Fruit fly (Drosophila melanogaster) whole organism, embryonic: ENCODE results near the gene Neurl4.

ENCODE experiments used
- Awh ChIP-seq: fragments of 200-800 bp; sonication (Bioruptor generic); IDR thresholded peaks from 2 replicates; pipeline ENCODE4, ENCODE4 v1.3.6; 2022; ENCODE audit warnings: missing biosample characterization, missing genetic modification characterization
- B-H2 ChIP-seq: fragments of 200-800 bp; sonication (Bioruptor generic); optimal IDR thresholded peaks from 2 replicates; lab custom pipeline; 2018; ENCODE audit warnings: missing biosample characterization, mild to moderate bottlenecking, missing genetic modification characterization
- Bgb ChIP-seq: fragments of 200-800 bp; sonication (Bioruptor generic); IDR thresholded peaks from 2 replicates; pipeline ENCODE4 v1.3.6; 2022; ENCODE audit warnings: missing biosample characterization, missing genetic modification characterization; ENCODE audit not compliant: partially characterized antibody
- CG10274 ChIP-seq: fragments of 200-800 bp; sonication (Bioruptor generic); optimal IDR thresholded peaks from 3 replicates; lab custom pipeline; 2017; ENCODE audit warnings: missing biosample characterization, mild to moderate bottlenecking, missing genetic modification characterization
- CG11456 ChIP-seq: fragments of 200-800 bp; sonication (Bioruptor generic); IDR thresholded peaks from 3 replicates; pipeline ENCODE4 v1.3.6; 2022; ENCODE audit warnings: missing biosample characterization, missing genetic modification characterization
- CG11723 ChIP-seq: fragments of 200-800 bp; sonication (Bioruptor generic); optimal IDR thresholded peaks from 2 replicates; lab custom pipeline; 2017; ENCODE audit warnings: missing biosample characterization, mild to moderate bottlenecking, missing genetic modification characterization
- CG13424 ChIP-seq: fragments of 200-800 bp; sonication (Bioruptor generic); optimal IDR thresholded peaks from 2 replicates; lab custom pipeline; 2019; ENCODE audit warnings: missing biosample characterization, mild to moderate bottlenecking, missing genetic modification characterization, moderate library complexity
- CG14860 ChIP-seq: fragments of 200-800 bp; sonication (Bioruptor generic); IDR thresholded peaks from 3 replicates; pipeline ENCODE4 v1.3.6; 2022; ENCODE audit warnings: missing biosample characterization, missing genetic modification characterization; ENCODE audit not compliant: partially characterized antibody
- CG15073 ChIP-seq: fragments of 200-800 bp; sonication (Bioruptor generic); optimal IDR thresholded peaks from 2 replicates; lab custom pipeline; 2016; ENCODE audit warnings: missing biosample characterization, missing genetic modification characterization
- CG2199 ChIP-seq: fragments of 200-800 bp; sonication (Bioruptor generic); IDR thresholded peaks from 3 replicates; pipeline ENCODE4 v1.3.6; 2022; ENCODE audit warnings: missing biosample characterization, missing genetic modification characterization
- CG2678 ChIP-seq: fragments of 200-800 bp; sonication (Bioruptor generic); optimal IDR thresholded peaks from 3 replicates; lab custom pipeline; 2019; ENCODE audit warnings: missing biosample characterization, mild to moderate bottlenecking, missing genetic modification characterization, moderate library complexity
- CG30020 ChIP-seq: fragments of 200-800 bp; optimal IDR thresholded peaks from 2 replicates; lab custom pipeline; 2019; ENCODE audit warnings: missing biosample characterization, mild to moderate bottlenecking, missing genetic modification characterization, moderate library complexity
- CG30403 ChIP-seq: fragments of 200-800 bp; sonication (Bioruptor generic); optimal IDR thresholded peaks from 3 replicates; lab custom pipeline; 2016; ENCODE audit warnings: missing biosample characterization, missing genetic modification characterization
- CG31365 ChIP-seq: fragments of 200-800 bp; sonication (Bioruptor generic); optimal IDR thresholded peaks from 2 replicates; lab custom pipeline; 2018; ENCODE audit warnings: missing biosample characterization, mild to moderate bottlenecking, missing genetic modification characterization
- CG32767 ChIP-seq: fragments of 200-800 bp; sonication (Bioruptor generic); IDR thresholded peaks from 2 replicates; pipeline ENCODE4 v1.3.6; 2022; ENCODE audit warnings: missing biosample characterization, missing genetic modification characterization
- CG3995 ChIP-seq: fragments of 200-800 bp; sonication (Bioruptor generic); optimal IDR thresholded peaks from 3 replicates; lab custom pipeline; 2016; ENCODE audit warnings: missing biosample characterization, missing genetic modification characterization
- CG4360 ChIP-seq: fragments of 200-800 bp; sonication (Bioruptor generic); IDR thresholded peaks from 2 replicates; pipeline ENCODE4 v1.3.6; 2022; ENCODE audit warnings: missing biosample characterization, missing genetic modification characterization
- CG4707 ChIP-seq: fragments of 200-800 bp; sonication (Bioruptor generic); optimal IDR thresholded peaks from 2 replicates; lab custom pipeline; 2018; ENCODE audit warnings: missing biosample characterization, mild to moderate bottlenecking, missing genetic modification characterization, moderate library complexity
- CG6689 ChIP-seq: fragments of 200-800 bp; sonication (Bioruptor generic); IDR thresholded peaks from 2 replicates; pipeline ENCODE4 v1.3.6; 2022; ENCODE audit warnings: missing biosample characterization, missing genetic modification characterization
- CTCF ChIP-seq: fragments of 200-800 bp; sonication (Bioruptor generic); optimal IDR thresholded peaks from 2 replicates; lab custom pipeline; 2017; ENCODE audit warnings: missing biosample characterization, mild to moderate bottlenecking, missing genetic modification characterization, moderate library complexity
- CoRest ChIP-seq: fragments of 200-800 bp; sonication (Bioruptor generic); optimal IDR thresholded peaks from 3 replicates; lab custom pipeline; 2018; ENCODE audit warnings: missing biosample characterization, mild to moderate bottlenecking, missing genetic modification characterization, moderate library complexity
- Drgx ChIP-seq: fragments of 200-800 bp; sonication (Bioruptor generic); IDR thresholded peaks from 2 replicates; pipeline ENCODE4 v1.3.6; 2022; ENCODE audit warnings: missing biosample characterization, missing genetic modification characterization
- E2f1 ChIP-seq: fragments of 200-800 bp; sonication (Bioruptor generic); IDR thresholded peaks from 2 replicates; pipeline ENCODE4 v1.3.6; 2022; ENCODE audit warnings: missing biosample characterization, missing genetic modification characterization
- Fer1 ChIP-seq: fragments of 200-800 bp; sonication (Bioruptor generic); optimal IDR thresholded peaks from 2 replicates; lab custom pipeline; 2017; ENCODE audit warnings: missing biosample characterization, mild to moderate bottlenecking, missing genetic modification characterization
- Fer2 ChIP-seq: fragments of 200-800 bp; sonication (Bioruptor generic); optimal IDR thresholded peaks from 2 replicates; lab custom pipeline; 2018; ENCODE audit warnings: missing biosample characterization, mild to moderate bottlenecking, missing genetic modification characterization, moderate library complexity
- Hr51 ChIP-seq, 2 experiments: fragments of 200-800 bp; sonication (Bioruptor generic); optimal IDR thresholded peaks; 2 replicates in 1 of 2; 3 replicates in 1 of 2; lab custom pipeline; 2016 to 2018; ENCODE audit warnings: missing biosample characterization in 2 of 2, missing genetic modification characterization in 2 of 2, mild to moderate bottlenecking in 1 of 2, moderate library complexity in 1 of 2
- Max ChIP-seq: fragments of 200-800 bp; sonication (Bioruptor generic); optimal IDR thresholded peaks from 2 replicates; lab custom pipeline; 2016; ENCODE audit warnings: missing biosample characterization, mild to moderate bottlenecking, missing genetic modification characterization
- Oaz ChIP-seq: fragments of 200-800 bp; sonication (Bioruptor generic); IDR thresholded peaks from 2 replicates; pipeline ENCODE4 v1.3.6; 2022; ENCODE audit warnings: missing biosample characterization, missing genetic modification characterization
- Opbp ChIP-seq: fragments of 200-800 bp; sonication (Bioruptor generic); IDR thresholded peaks from 3 replicates; pipeline ENCODE4 v1.3.6; 2022; ENCODE audit warnings: missing biosample characterization, missing genetic modification characterization; ENCODE audit not compliant: partially characterized antibody
- Poxn ChIP-seq: fragments of 200-800 bp; sonication (Bioruptor generic); IDR thresholded peaks from 2 replicates; pipeline ENCODE4 v1.3.6; 2022; ENCODE audit warnings: missing biosample characterization, missing genetic modification characterization
- bab2 ChIP-seq: fragments of 200-800 bp; sonication (Bioruptor generic); optimal IDR thresholded peaks from 2 replicates; lab custom pipeline; 2016; ENCODE audit warnings: missing biosample characterization, missing genetic modification characterization
- btn ChIP-seq: fragments of 200-800 bp; sonication (Bioruptor generic); optimal IDR thresholded peaks from 2 replicates; lab custom pipeline; 2016; ENCODE audit warnings: missing biosample characterization, missing genetic modification characterization
- crol ChIP-seq: fragments of 200-800 bp; sonication (Bioruptor generic); IDR thresholded peaks from 2 replicates; pipeline ENCODE4 v1.3.6; 2022; ENCODE audit warnings: missing biosample characterization, missing genetic modification characterization
- dimm ChIP-seq: fragments of 200-800 bp; sonication (Bioruptor generic); IDR thresholded peaks from 2 replicates; pipeline ENCODE4 v1.3.6; 2022; ENCODE audit warnings: missing biosample characterization, missing genetic modification characterization
- gce ChIP-seq: fragments of 200-800 bp; sonication (Bioruptor generic); IDR thresholded peaks from 3 replicates; pipeline ENCODE4 v1.3.6; 2022; ENCODE audit warnings: missing biosample characterization, missing genetic modification characterization
- gem ChIP-seq: fragments of 200-800 bp; sonication (Bioruptor generic); optimal IDR thresholded peaks from 2 replicates; lab custom pipeline; 2019; ENCODE audit warnings: missing biosample characterization, mild to moderate bottlenecking, missing genetic modification characterization, moderate library complexity
- gsb-n ChIP-seq: fragments of 200-800 bp; sonication (Bioruptor generic); optimal IDR thresholded peaks from 3 replicates; lab custom pipeline; 2018; ENCODE audit warnings: missing biosample characterization, mild to moderate bottlenecking, missing genetic modification characterization
- h ChIP-seq: fragments of >200 bp; optimal IDR thresholded peaks from 2 replicates; lab custom pipeline; 2017
- hbn ChIP-seq: fragments of 200-800 bp; sonication (Bioruptor generic); IDR thresholded peaks from 2 replicates; pipeline ENCODE4 v1.3.6; 2022; ENCODE audit warnings: missing biosample characterization, missing genetic modification characterization; ENCODE audit not compliant: partially characterized antibody
- nau ChIP-seq: fragments of 200-800 bp; sonication (Bioruptor generic); optimal IDR thresholded peaks from 3 replicates; lab custom pipeline; 2017; ENCODE audit warnings: missing biosample characterization, mild to moderate bottlenecking, missing genetic modification characterization, missing genetic modification reagents
- prd ChIP-seq, 3 experiments: fragments of >200 bp in 2 of 3; fragments of 200-800 bp in 1 of 3; sonication (Bioruptor generic) in 1 of 3; optimal IDR thresholded peaks in 2 of 3; IDR thresholded peaks in 1 of 3; 2 replicates in 2 of 3; 3 replicates in 1 of 3; pipeline versions ENCODE4 v1.3.6 to Lab custom; 2017 to 2022; ENCODE audit warnings: missing biosample characterization in 1 of 3, missing genetic modification characterization in 1 of 3
- row ChIP-seq: fragments of 200-800 bp; sonication (Bioruptor generic); IDR thresholded peaks from 3 replicates; pipeline ENCODE4 v1.3.6; 2022; ENCODE audit warnings: missing biosample characterization, missing genetic modification characterization
- sima ChIP-seq: fragments of 200-800 bp; sonication (Bioruptor generic); optimal IDR thresholded peaks from 2 replicates; lab custom pipeline; 2016; ENCODE audit warnings: missing biosample characterization, missing genetic modification characterization
- sob ChIP-seq: fragments of 200-800 bp; sonication (Bioruptor generic); IDR thresholded peaks from 2 replicates; pipeline ENCODE4 v1.3.6; 2022; ENCODE audit warnings: missing biosample characterization, missing genetic modification characterization
- stwl ChIP-seq: fragments of 200-800 bp; sonication (Bioruptor generic); optimal IDR thresholded peaks from 3 replicates; lab custom pipeline; 2018; ENCODE audit warnings: missing biosample characterization, mild to moderate bottlenecking, missing genetic modification characterization, moderate library complexity
- trem ChIP-seq: fragments of 200-800 bp; optimal IDR thresholded peaks from 3 replicates; lab custom pipeline; 2019; ENCODE audit warnings: missing biosample characterization, mild to moderate bottlenecking, missing genetic modification characterization, moderate library complexity
- ttk ChIP-seq: fragments of 200-800 bp; sonication (Bioruptor generic); IDR thresholded peaks from 2 replicates; pipeline ENCODE4 v2.1.2; 2022; ENCODE audit warnings: missing biosample characterization, missing genetic modification characterization
- twi ChIP-seq: fragments of 200-800 bp; optimal IDR thresholded peaks from 2 replicates; lab custom pipeline; 2019; ENCODE audit warnings: missing biosample characterization, mild to moderate bottlenecking, missing genetic modification characterization, moderate library complexity

The Neurl4 gene

dm6 chr3L:13993742-13994719, 55.7 kb downstream of the Neurl4 start, which contains the start of gene CtsK1 (continued):
- no peak for TF ChIP-seq prd (optimal IDR thresholded peaks at IDR 0.05; lab: Kevin White, UChicago)
- peak; percentile 60; the same call in 2 of the 3 replicates for TF ChIP-seq prd (GFP tag; IDR thresholded peaks at IDR 0.05; lab: Robert Waterston, UW)
- TF ChIP-seq Fer1 (GFP tag; lab: Kevin White, UChicago) = no peak
- no peak for TF ChIP-seq nau (GFP tag; lab: Kevin White, UChicago)
- peak in 1 of 2 experiments; percentile 25 for TF ChIP-seq Hr51 (GFP tag; optimal IDR thresholded peaks at IDR 0.05; lab: Kevin White, UChicago)
- TF ChIP-seq twi (tag; lab: Kevin White, UChicago) = no peak
- TF ChIP-seq Bgb = peak; percentile 72; the same call in 1 of the 2 replicates
- TF ChIP-seq sob = 0 out of 2 replicates have a peak, but pooled peaks have one; percentile 18
- TF ChIP-seq hbn (GFP tag; lab: Robert Waterston, UW) = peak; percentile 72
- TF ChIP-seq CG31365 = no peak
- no peak for TF ChIP-seq gsb-n (tag; lab: Kevin White, UChicago)
- peak; percentile 30 for TF ChIP-seq CG13424 (tag; lab: Kevin White, UChicago)
- TF ChIP-seq CG3995 = peak; percentile 2
- TF ChIP-seq Opbp (GFP tag; lab: Robert Waterston, UW) = 0 out of 3 replicates have a peak, but pooled peaks have one; percentile 33
- TF ChIP-seq stwl (tag; lab: Kevin White, UChicago) = peak; percentile 98
- no peak for TF ChIP-seq crol (GFP tag; lab: Robert Waterston, UW)
- peak; percentile 48 for TF ChIP-seq CG2678 (tag; lab: Kevin White, UChicago)
- no peak for TF ChIP-seq Poxn
- TF ChIP-seq CG11723 (GFP tag; lab: Kevin White, UChicago) = no peak
- TF ChIP-seq CoRest (tag; lab: Kevin White, UChicago) = peak; percentile 9
- no peak for TF ChIP-seq CG15073 (GFP tag; lab: Kevin White, UChicago)
- TF ChIP-seq Max (GFP tag; lab: Kevin White, UChicago) = no peak
- peak; percentile 75 for TF ChIP-seq row (GFP tag; lab: Robert Waterston, UW)
- no peak for TF ChIP-seq dimm (GFP tag; lab: Robert Waterston, UW)
- TF ChIP-seq CG11456 (GFP tag; lab: Robert Waterston, UW) = no peak
- TF ChIP-seq CG6689 = peak; percentile 47
- no peak for TF ChIP-seq Oaz
- no peak for TF ChIP-seq E2f1 (GFP tag; lab: Robert Waterston, UW)
- no peak for TF ChIP-seq CG32767 (GFP tag; lab: Robert Waterston, UW)
- no peak for TF ChIP-seq CG4707
- peak; percentile 8 for TF ChIP-seq CG30020 (tag; lab: Kevin White, UChicago)
- peak; percentile 82 for TF ChIP-seq Drgx (GFP tag; lab: Robert Waterston, UW)
- peak; percentile 20 for TF ChIP-seq CG30403 (GFP tag; lab: Kevin White, UChicago)
- TF ChIP-seq CTCF (GFP tag; lab: Kevin White, UChicago) = peak; percentile 21
- TF ChIP-seq ttk (GFP tag; lab: Robert Waterston, UW) = no peak
- peak; percentile 47 for TF ChIP-seq gem (tag; lab: Kevin White, UChicago)
- TF ChIP-seq trem (tag; lab: Kevin White, UChicago) = no peak
- TF ChIP-seq B-H2 = no peak
- TF ChIP-seq h (lab: Kevin White, UChicago) = no peak
- no peak for TF ChIP-seq sima (GFP tag; lab: Kevin White, UChicago)
- TF ChIP-seq CG14860 (GFP tag; lab: Robert Waterston, UW) = peak; percentile 40; the same call in 2 of the 3 replicates
- TF ChIP-seq CG10274 = no peak
- TF ChIP-seq Awh (GFP tag; lab: Robert Waterston, UW) = no peak
- TF ChIP-seq gce (GFP tag; lab: Robert Waterston, UW) = 0 out of 3 replicates have a peak, but pooled peaks have one; percentile 27
- no peak for TF ChIP-seq Fer2 (tag; lab: Kevin White, UChicago)
- no peak for TF ChIP-seq bab2 (GFP tag; lab: Kevin White, UChicago)
- TF ChIP-seq CG4360 (GFP tag; lab: Robert Waterston, UW) = no peak
- no peak for TF ChIP-seq CG2199 (GFP tag; lab: Robert Waterston, UW)
- no peak for TF ChIP-seq btn (GFP tag; lab: Kevin White, UChicago)
